Fruit fly (Drosophila melanogaster): ENCODE results near the gene CG31525.

Gene CG31525

dm6 chr3R:4403706-4404392 lies 23.0 kb upstream of the CG31525 start:
- TF ChIP-seq CG3032 (tag; optimal IDR thresholded peaks at IDR 0.05) (peak; percentile 3), OdsH (GFP tag; optimal IDR thresholded peaks at IDR 0.05) (peak; percentile 41), dac (GFP tag; optimal IDR thresholded peaks at IDR 0.05) (no peak), cyc (GFP tag; optimal IDR thresholded peaks at IDR 0.05) (peak; percentile 43), vri (GFP tag; optimal IDR thresholded peaks at IDR 0.05) (peak; percentile 95), dsx (GFP tag; optimal IDR thresholded peaks at IDR 0.05; ENCODE audit: poor library complexity, severe bottlenecking) (peak; percentile 32), topi (GFP tag; optimal IDR thresholded peaks at IDR 0.05) (peak; percentile 49), spab (GFP tag; optimal IDR thresholded peaks at IDR 0.05) (no peak), CG10669 (GFP tag; optimal IDR thresholded peaks at IDR 0.05) (no peak), CG6276 (GFP tag; optimal IDR thresholded peaks at IDR 0.05) (peak; percentile 26), Ets96B (tag; optimal IDR thresholded peaks at IDR 0.05) (peak; percentile 0), Hr39 (GFP tag; optimal IDR thresholded peaks at IDR 0.05) (no peak), Sox14 (GFP tag; optimal IDR thresholded peaks at IDR 0.05) (peak; percentile 29), Smox (GFP tag; optimal IDR thresholded peaks at IDR 0.05) (peak; percentile 47), Sox15 (GFP tag; optimal IDR thresholded peaks at IDR 0.05) (no peak), fd59A (GFP tag; optimal IDR thresholded peaks at IDR 0.05) (no peak), CG8319 (GFP tag; optimal IDR thresholded peaks at IDR 0.05) (no peak), fd85E (GFP tag; optimal IDR thresholded peaks at IDR 0.05) (no peak), Ets21C (GFP tag; optimal IDR thresholded peaks at IDR 0.05) (peak; percentile 45), CG9139 (GFP tag; optimal IDR thresholded peaks at IDR 0.05) (no peak), Met (GFP tag; optimal IDR thresholded peaks at IDR 0.05) (no peak), CG8119 (GFP tag; IDR thresholded peaks at IDR 0.05) (no peak), CG4318 (GFP tag; optimal IDR thresholded peaks at IDR 0.05) (no peak), fkh (GFP tag; optimal IDR thresholded peaks at IDR 0.05) (no peak), Hr38 (GFP tag; optimal IDR thresholded peaks at IDR 0.05) (no peak), acj6 (GFP tag; optimal IDR thresholded peaks at IDR 0.05) (peak; percentile 40), pdm3 (GFP tag; optimal IDR thresholded peaks at IDR 0.05) (peak; percentile 59), achi (GFP tag; optimal IDR thresholded peaks at IDR 0.05) (peak; percentile 38), Lpt (GFP tag; optimal IDR thresholded peaks at IDR 0.05) (no peak), esn (GFP tag; optimal IDR thresholded peaks at IDR 0.05) (peak; percentile 66), CG15336 (GFP tag; IDR thresholded peaks at IDR 0.05) (peak; percentile 45), salr (GFP tag; optimal IDR thresholded peaks at IDR 0.05) (peak; percentile 1 to 43), CG6808 (GFP tag; optimal IDR thresholded peaks at IDR 0.05) (no peak), Eip78C (GFP tag) (peak; percentile 86), svp (GFP tag) (peak; percentile 92), Eip75B (GFP tag; optimal IDR thresholded peaks at IDR 0.05) (peak; percentile 57), CG34406 (GFP tag; optimal IDR thresholded peaks at IDR 0.05) (peak; percentile 35), CG6163 (GFP tag; IDR thresholded peaks at IDR 0.05) (peak; percentile 65), CG32006 (GFP tag; optimal IDR thresholded peaks at IDR 0.05) (peak; percentile 50), CG7368 (GFP tag; optimal IDR thresholded peaks at IDR 0.05) (peak; percentile 55), CG16779 (tag; optimal IDR thresholded peaks at IDR 0.05) (no peak), net (GFP tag; optimal IDR thresholded peaks at IDR 0.05) (peak; percentile 49), CG3919 (GFP tag; optimal IDR thresholded peaks at IDR 0.05) (peak; percentile 51), CG8632 (GFP tag; optimal IDR thresholded peaks at IDR 0.05) (no peak), Gug (GFP tag; IDR thresholded peaks at IDR 0.05) (no peak), Hr4 (GFP tag; optimal IDR thresholded peaks at IDR 0.05) (peak; percentile 45), Blimp-1 (GFP tag; optimal IDR thresholded peaks at IDR 0.05) (peak; percentile 94), CG31627 (GFP tag; optimal IDR thresholded peaks at IDR 0.05) (peak; percentile 47), CG10631 (GFP tag; optimal IDR thresholded peaks at IDR 0.05) (peak; percentile 37), Eip93F (GFP tag; optimal IDR thresholded peaks at IDR 0.05) (peak; percentile 19), Sox102F (GFP tag; optimal IDR thresholded peaks at IDR 0.05) (no peak), eg (GFP tag; IDR thresholded peaks at IDR 0.05) (peak; percentile 35)

All from whole organism, prepupa.